Fruit fly (Drosophila melanogaster): ENCODE measurements around the gene CG6333.
A peak's percentile ranks its signal among the peaks of the same experiment; 100 is the strongest.

CG6333 gene

dm6 chr3L:17506005-17506760, 20.2 kb upstream of the CG6333 start (continued):
- TF ChIP-seq CG12299 (tag; optimal IDR thresholded peaks at IDR 0.05) = no peak
- TF ChIP-seq GATAe (GFP tag; conservative IDR thresholded peaks at IDR 0.05) = no peak
- no peak for TF ChIP-seq Abd-B (GFP tag; optimal IDR thresholded peaks at IDR 0.05)
- no peak for TF ChIP-seq sim (GFP tag; IDR thresholded peaks at IDR 0.05)
- no peak for TF ChIP-seq croc (GFP tag; conservative IDR thresholded peaks at IDR 0.05)
- TF ChIP-seq CG13296 (GFP tag; optimal IDR thresholded peaks at IDR 0.05) = no peak
- no peak for TF ChIP-seq Hr39 (optimal IDR thresholded peaks at IDR 0.05)
- TF ChIP-seq Sox102F (GFP tag; optimal IDR thresholded peaks at IDR 0.05) = peak; percentile 33
- TF ChIP-seq CG4282 (GFP tag; optimal IDR thresholded peaks at IDR 0.05) = no peak
- TF ChIP-seq Blimp-1 (GFP tag; optimal IDR thresholded peaks at IDR 0.05) = peak; percentile 12
- no peak for TF ChIP-seq jing (GFP tag; optimal IDR thresholded peaks at IDR 0.05)
- TF ChIP-seq disco-r (GFP tag; optimal IDR thresholded peaks at IDR 0.05) = no peak
- TF ChIP-seq slbo (GFP tag; IDR thresholded peaks at IDR 0.05) = peak; percentile 25; the same call in 1 of the 2 replicates
- no peak for TF ChIP-seq zf30C (GFP tag; optimal IDR thresholded peaks at IDR 0.05)
- TF ChIP-seq CG4360 (GFP tag; IDR thresholded peaks at IDR 0.05) = no peak
- TF ChIP-seq CG30431 (GFP tag; optimal IDR thresholded peaks at IDR 0.05) = no peak
- no peak for TF ChIP-seq zfh1 (GFP tag; IDR thresholded peaks at IDR 0.05)
- no peak for TF ChIP-seq Hand (GFP tag; optimal IDR thresholded peaks at IDR 0.05)
- TF ChIP-seq Max (GFP tag; optimal IDR thresholded peaks at IDR 0.05) = no peak
- TF ChIP-seq CG12219 (GFP tag; optimal IDR thresholded peaks at IDR 0.05) = no peak
- TF ChIP-seq CTCF (GFP tag; optimal IDR thresholded peaks at IDR 0.05) = no peak
- peak; percentile 11 for TF ChIP-seq Hsf (GFP tag; optimal IDR thresholded peaks at IDR 0.05)
- no peak for TF ChIP-seq Ada2b (GFP tag; IDR thresholded peaks at IDR 0.05)
- TF ChIP-seq tx (GFP tag; optimal IDR thresholded peaks at IDR 0.05) = no peak
- no peak for TF ChIP-seq Dbx (GFP tag; IDR thresholded peaks at IDR 0.05)
- no peak for TF ChIP-seq CG12659 (GFP tag; optimal IDR thresholded peaks at IDR 0.05)
- TF ChIP-seq Scr (GFP tag; IDR thresholded peaks at IDR 0.05; ENCODE audit: partially characterized antibody) = no peak
- TF ChIP-seq CG2712 (tag; optimal IDR thresholded peaks at IDR 0.05) = peak; percentile 17
- peak; percentile 21 for TF ChIP-seq lbe (GFP tag; optimal IDR thresholded peaks at IDR 0.05)
- no peak for TF ChIP-seq sr (GFP tag; IDR thresholded peaks at IDR 0.05)
- TF ChIP-seq nau (GFP tag; optimal IDR thresholded peaks at IDR 0.05) = no peak
- no peak for TF ChIP-seq CG6654 (GFP tag; optimal IDR thresholded peaks at IDR 0.05)
- no peak for TF ChIP-seq CG6175 (GFP tag; IDR thresholded peaks at IDR 0.05)
- TF ChIP-seq YL-1 (GFP tag; optimal IDR thresholded peaks at IDR 0.05) = no peak
- peak; percentile 37 for TF ChIP-seq PHDP (tag; optimal IDR thresholded peaks at IDR 0.05)
- TF ChIP-seq CG3838 (GFP tag; optimal IDR thresholded peaks at IDR 0.05) = no peak
- TF ChIP-seq sens (GFP tag) = peak; percentile 67
- no peak for TF ChIP-seq CG3726 (GFP tag; IDR thresholded peaks at IDR 0.05)
- no peak for TF ChIP-seq twi (tag; optimal IDR thresholded peaks at IDR 0.05)
- TF ChIP-seq pan (optimal IDR thresholded peaks at IDR 0.05) = no peak
- TF ChIP-seq pan (GFP tag; optimal IDR thresholded peaks at IDR 0.05 in 1 of 2, IDR thresholded peaks at IDR 0.05 in 1 of 2) = no peak
- TF ChIP-seq lmd (GFP tag; IDR thresholded peaks at IDR 0.05) = no peak

dm6 chr3L:17504538-17504937, 18.5 kb upstream of the CG6333 start:
- TF ChIP-seq HLH4C (GFP tag; IDR thresholded peaks at IDR 0.05; ENCODE audit: partially characterized antibody) (no peak), bsh (GFP tag; optimal IDR thresholded peaks at IDR 0.05) (peak in 1 of 2 experiments; percentile 44), Drgx (GFP tag; IDR thresholded peaks at IDR 0.05) (peak; percentile 41; the same call in 1 of the 2 replicates)

Data from whole organism, embryonic.